Fruit fly (Drosophila melanogaster): ENCODE results near the gene ImpL2.

ImpL2 gene

dm6 chr3L:4270949-4271827 lies 35.2 kb upstream of the ImpL2 start:
- TF ChIP-seq spab (GFP tag; optimal IDR thresholded peaks at IDR 0.05) (peak; percentile 13), dsx (GFP tag; optimal IDR thresholded peaks at IDR 0.05; ENCODE audit: poor library complexity, severe bottlenecking) (peak; percentile 96), ss (GFP tag; optimal IDR thresholded peaks at IDR 0.05) (peak in 1 of 2 experiments; percentile 3), CG3032 (tag; optimal IDR thresholded peaks at IDR 0.05) (peak; percentile 34), Sox14 (GFP tag; optimal IDR thresholded peaks at IDR 0.05) (peak; percentile 48), pdm3 (GFP tag; optimal IDR thresholded peaks at IDR 0.05) (no peak), Blimp-1 (GFP tag; optimal IDR thresholded peaks at IDR 0.05) (no peak), CG15336 (GFP tag; IDR thresholded peaks at IDR 0.05) (peak; percentile 28; the same call in 1 of the 2 replicates), eg (GFP tag; IDR thresholded peaks at IDR 0.05) (0 out of 3 replicates have a peak, but pooled peaks have one; percentile 28), CG3919 (GFP tag; optimal IDR thresholded peaks at IDR 0.05) (peak; percentile 46), net (GFP tag; optimal IDR thresholded peaks at IDR 0.05) (no peak), fd59A (GFP tag; optimal IDR thresholded peaks at IDR 0.05) (no peak), CG8119 (GFP tag; IDR thresholded peaks at IDR 0.05) (peak; percentile 45; the same call in 2 of the 3 replicates), CG10631 (GFP tag; optimal IDR thresholded peaks at IDR 0.05) (peak; percentile 37), Eip78C (GFP tag) (peak; percentile 73), CG6808 (GFP tag; optimal IDR thresholded peaks at IDR 0.05) (no peak), CG6163 (GFP tag; IDR thresholded peaks at IDR 0.05) (0 out of 3 replicates have a peak, but pooled peaks have one; percentile 21), CG32006 (GFP tag; optimal IDR thresholded peaks at IDR 0.05) (peak; percentile 72), Sox102F (GFP tag; optimal IDR thresholded peaks at IDR 0.05) (peak; percentile 0), CG7368 (GFP tag; optimal IDR thresholded peaks at IDR 0.05) (no peak), CG16779 (tag; optimal IDR thresholded peaks at IDR 0.05) (no peak)

- peak; percentile 74 for TF ChIP-seq Lpt (GFP tag; optimal IDR thresholded peaks at IDR 0.05)
- TF ChIP-seq Eip75B (GFP tag; optimal IDR thresholded peaks at IDR 0.05) = peak; percentile 46
- TF ChIP-seq CG1621 (tag; optimal IDR thresholded peaks at IDR 0.05) = peak; percentile 56
- peak; percentile 64 for TF ChIP-seq topi (GFP tag; optimal IDR thresholded peaks at IDR 0.05)
- TF ChIP-seq Met (GFP tag; optimal IDR thresholded peaks at IDR 0.05) = peak; percentile 77
- TF ChIP-seq net (GFP tag; optimal IDR thresholded peaks at IDR 0.05) = peak; percentile 70
- peak; percentile 58 for TF ChIP-seq Hr4 (GFP tag; optimal IDR thresholded peaks at IDR 0.05)
- TF ChIP-seq Sox15 (GFP tag; optimal IDR thresholded peaks at IDR 0.05) = peak; percentile 37
- TF ChIP-seq CG10669 (GFP tag; optimal IDR thresholded peaks at IDR 0.05) = peak; percentile 66
- TF ChIP-seq CG3919 (GFP tag; optimal IDR thresholded peaks at IDR 0.05) = peak; percentile 78
- peak; percentile 70 for TF ChIP-seq CG4318 (GFP tag; optimal IDR thresholded peaks at IDR 0.05)
- TF ChIP-seq dac (GFP tag; optimal IDR thresholded peaks at IDR 0.05) = peak; percentile 13
- TF ChIP-seq achi (GFP tag; optimal IDR thresholded peaks at IDR 0.05) = peak; percentile 81
- TF ChIP-seq Eip93F (GFP tag; optimal IDR thresholded peaks at IDR 0.05) = peak; percentile 12
- peak; percentile 94 for TF ChIP-seq Eip78C (GFP tag)
- TF ChIP-seq CG11762 (GFP tag; optimal IDR thresholded peaks at IDR 0.05; ENCODE audit: insufficient read depth) = peak; percentile 62
- TF ChIP-seq CG6808 (GFP tag; optimal IDR thresholded peaks at IDR 0.05) = peak; percentile 79
- TF ChIP-seq CG34406 (GFP tag; optimal IDR thresholded peaks at IDR 0.05) = peak; percentile 76
- peak; percentile 69 for TF ChIP-seq CG8632 (GFP tag; optimal IDR thresholded peaks at IDR 0.05)
- no peak for TF ChIP-seq Hr38 (GFP tag; optimal IDR thresholded peaks at IDR 0.05)
- peak; percentile 15 to 70 for TF ChIP-seq salr (GFP tag; optimal IDR thresholded peaks at IDR 0.05)
- peak; percentile 81 for TF ChIP-seq dsx (GFP tag; optimal IDR thresholded peaks at IDR 0.05; ENCODE audit: poor library complexity, severe bottlenecking)
- peak; percentile 70 for TF ChIP-seq Sox102F (GFP tag; optimal IDR thresholded peaks at IDR 0.05)
- TF ChIP-seq fkh (GFP tag; optimal IDR thresholded peaks at IDR 0.05) = no peak
- TF ChIP-seq CG6163 (GFP tag; IDR thresholded peaks at IDR 0.05) = peak; percentile 79
- peak; percentile 89 for TF ChIP-seq CG15336 (GFP tag; IDR thresholded peaks at IDR 0.05)
- TF ChIP-seq svp (GFP tag) = no peak
- peak; percentile 64 for TF ChIP-seq CG16779 (tag; optimal IDR thresholded peaks at IDR 0.05)
- TF ChIP-seq vri (GFP tag; optimal IDR thresholded peaks at IDR 0.05) = peak; percentile 66
- peak; percentile 77 for TF ChIP-seq ss (GFP tag; optimal IDR thresholded peaks at IDR 0.05)
- peak; percentile 73 for TF ChIP-seq spab (GFP tag; optimal IDR thresholded peaks at IDR 0.05)
- peak; percentile 50 for TF ChIP-seq fd85E (GFP tag; optimal IDR thresholded peaks at IDR 0.05)
- peak; percentile 63 for TF ChIP-seq Smox (GFP tag; optimal IDR thresholded peaks at IDR 0.05)
- TF ChIP-seq Sox14 (GFP tag; optimal IDR thresholded peaks at IDR 0.05) = peak; percentile 30
- peak; percentile 51 for TF ChIP-seq CG7368 (GFP tag; optimal IDR thresholded peaks at IDR 0.05)
- TF ChIP-seq Ets96B (tag; optimal IDR thresholded peaks at IDR 0.05) = peak; percentile 78
- peak; percentile 75 for TF ChIP-seq esn (GFP tag; optimal IDR thresholded peaks at IDR 0.05)
- peak; percentile 58 for TF ChIP-seq fd59A (GFP tag; optimal IDR thresholded peaks at IDR 0.05)
Observed at dm6 chr3L:4269920-4270319, 34.0 kb upstream of the ImpL2 start.

All from whole organism, prepupa.